Fruit fly (Drosophila melanogaster) whole organism, embryonic: ENCODE measurements around the gene CG33293.
A peak's percentile ranks its signal among the peaks of the same experiment; 100 is the strongest.

Experiments used
- Ada2b ChIP-seq: fragments of 200-800 bp; sonication (Bioruptor generic); IDR thresholded peaks from 2 replicates; pipeline ENCODE4 v1.3.6; 2022; ENCODE audit warnings: missing biosample characterization, missing genetic modification characterization
- Asciz ChIP-seq: fragments of 200-800 bp; sonication (Bioruptor generic); optimal IDR thresholded peaks from 2 replicates; lab custom pipeline; 2017; ENCODE audit warnings: missing biosample characterization, mild to moderate bottlenecking, missing genetic modification characterization, missing genetic modification reagents
- Awh ChIP-seq: fragments of 200-800 bp; sonication (Bioruptor generic); IDR thresholded peaks from 2 replicates; pipeline ENCODE4, ENCODE4 v1.3.6; 2022; ENCODE audit warnings: missing biosample characterization, missing genetic modification characterization
- C15 ChIP-seq: fragments of 200-800 bp; sonication (Bioruptor generic); IDR thresholded peaks from 3 replicates; pipeline ENCODE4 v1.3.6; 2022; ENCODE audit warnings: missing biosample characterization, missing genetic modification characterization
- CG10565 ChIP-seq: fragments of 200-800 bp; sonication (Bioruptor generic); optimal IDR thresholded peaks from 3 replicates; lab custom pipeline; 2016; ENCODE audit warnings: missing biosample characterization, mild to moderate bottlenecking, missing genetic modification characterization
- CG10959 ChIP-seq: fragments of 200-800 bp; sonication (Bioruptor generic); IDR thresholded peaks from 2 replicates; pipeline ENCODE4 v1.3.6; 2022; ENCODE audit warnings: missing biosample characterization, missing genetic modification characterization
- CG11695 ChIP-seq: fragments of 200-800 bp; sonication (Bioruptor generic); IDR thresholded peaks from 3 replicates; pipeline ENCODE4 v1.3.6; 2022; ENCODE audit warnings: missing biosample characterization, missing genetic modification characterization
- CG12104 ChIP-seq: fragments of 200-800 bp; sonication (Bioruptor generic); optimal IDR thresholded peaks from 3 replicates; lab custom pipeline; 2016; ENCODE audit warnings: missing biosample characterization, missing genetic modification characterization
- CG12659 ChIP-seq: fragments of 200-800 bp; sonication (Bioruptor generic); optimal IDR thresholded peaks from 3 replicates; lab custom pipeline; 2017; ENCODE audit warnings: mild to moderate bottlenecking, missing biosample characterization, missing genetic modification reagents, missing genetic modification characterization
- CG14014 ChIP-seq: fragments of 200-800 bp; sonication (Bioruptor generic); IDR thresholded peaks from 2 replicates; pipeline ENCODE4 v1.3.6; 2022; ENCODE audit warnings: missing biosample characterization, missing genetic modification characterization
- CG17328 ChIP-seq: fragments of 200-800 bp; sonication (Bioruptor generic); IDR thresholded peaks from 2 replicates; pipeline ENCODE4 v1.3.6; 2022; ENCODE audit warnings: missing biosample characterization, missing genetic modification characterization
- CG2116 ChIP-seq: fragments of 200-800 bp; sonication (Bioruptor generic); optimal IDR thresholded peaks from 3 replicates; lab custom pipeline; 2018; ENCODE audit warnings: missing biosample characterization, mild to moderate bottlenecking, missing genetic modification characterization
- CG31441 ChIP-seq: fragments of 200-800 bp; sonication (Bioruptor generic); IDR thresholded peaks from 2 replicates; pipeline ENCODE4 v1.3.6; 2022; ENCODE audit warnings: missing biosample characterization, missing genetic modification characterization
- CG3163 ChIP-seq: fragments of 200-800 bp; sonication (Bioruptor generic); optimal IDR thresholded peaks from 3 replicates; lab custom pipeline; 2016; ENCODE audit warnings: missing biosample characterization, missing genetic modification characterization
- CG3838 ChIP-seq: fragments of 200-800 bp; sonication (Bioruptor generic); optimal IDR thresholded peaks from 3 replicates; lab custom pipeline; 2016; ENCODE audit warnings: missing biosample characterization, missing genetic modification characterization
- CG3847 ChIP-seq: fragments of 200-800 bp; sonication (Bioruptor generic); IDR thresholded peaks from 2 replicates; pipeline ENCODE4 v1.3.6; 2022; ENCODE audit warnings: missing biosample characterization, missing genetic modification characterization
- CG5180 ChIP-seq: fragments of 200-800 bp; sonication (Bioruptor generic); optimal IDR thresholded peaks from 3 replicates; lab custom pipeline; 2017; ENCODE audit warnings: missing biosample characterization, missing genetic modification characterization, mild to moderate bottlenecking, moderate library complexity, missing genetic modification reagents
- CG6791 ChIP-seq: fragments of 200-800 bp; sonication (Bioruptor generic); IDR thresholded peaks from 3 replicates; pipeline ENCODE4 v1.3.6; 2022; ENCODE audit warnings: missing biosample characterization, missing genetic modification characterization; ENCODE audit not compliant: partially characterized antibody
- CG7987 ChIP-seq: fragments of 200-800 bp; sonication (Bioruptor generic); optimal IDR thresholded peaks from 2 replicates; lab custom pipeline; 2018; ENCODE audit warnings: missing biosample characterization, mild to moderate bottlenecking, missing genetic modification characterization, moderate library complexity
- CG8290 ChIP-seq, 3 experiments: fragments of 200-800 bp; sonication (Bioruptor generic); optimal IDR thresholded peaks; 2 replicates each; lab custom pipeline; 2016 to 2019; ENCODE audit warnings: missing biosample characterization in 3 of 3, missing genetic modification characterization in 3 of 3, mild to moderate bottlenecking in 2 of 3, moderate library complexity in 1 of 3
- CG9797 ChIP-seq: fragments of 200-800 bp; sonication (Bioruptor generic); optimal IDR thresholded peaks from 3 replicates; lab custom pipeline; 2018; ENCODE audit warnings: missing biosample characterization, mild to moderate bottlenecking, missing genetic modification characterization
- CkIIα-i1 ChIP-seq: fragments of 200-800 bp; sonication (Bioruptor generic); IDR thresholded peaks from 2 replicates; pipeline ENCODE4 v1.3.6; 2022; ENCODE audit warnings: missing biosample characterization, missing genetic modification characterization
- Drgx ChIP-seq: fragments of 200-800 bp; sonication (Bioruptor generic); IDR thresholded peaks from 2 replicates; pipeline ENCODE4 v1.3.6; 2022; ENCODE audit warnings: missing biosample characterization, missing genetic modification characterization
- Ets65A ChIP-seq: fragments of 200-800 bp; sonication (Bioruptor generic); peaks from one replicate; lab custom pipeline; 2016; ENCODE audit warnings: missing biosample characterization, missing genetic modification characterization
- Ets97D ChIP-seq: fragments of 200-800 bp; sonication (Bioruptor generic); optimal IDR thresholded peaks from 3 replicates; lab custom pipeline; 2016; ENCODE audit warnings: missing biosample characterization, missing genetic modification characterization
- Fer3 ChIP-seq: fragments of 200-800 bp; sonication (Bioruptor generic); optimal IDR thresholded peaks from 2 replicates; lab custom pipeline; 2018; ENCODE audit warnings: missing biosample characterization, mild to moderate bottlenecking, missing genetic modification characterization, moderate library complexity
- GATAe ChIP-seq: fragments of 200-800 bp; sonication (Bioruptor generic); conservative IDR thresholded peaks from 2 replicates; pipeline ENCODE4 v1.3.6; 2022; ENCODE audit warnings: missing biosample characterization, missing genetic modification characterization
- MBD-R2 ChIP-seq: fragments of 200-800 bp; sonication (Bioruptor generic); IDR thresholded peaks from 2 replicates; pipeline ENCODE4 v1.3.6; 2022; ENCODE audit warnings: missing biosample characterization, missing genetic modification characterization
- Mes4 ChIP-seq: fragments of 200-800 bp; sonication (Bioruptor generic); optimal IDR thresholded peaks from 2 replicates; lab custom pipeline; 2016; ENCODE audit warnings: missing biosample characterization, missing genetic modification characterization
- Nf-YC ChIP-seq: fragments of 200-800 bp; optimal IDR thresholded peaks from 3 replicates; lab custom pipeline; 2019; ENCODE audit warnings: missing biosample characterization, mild to moderate bottlenecking, missing genetic modification characterization, moderate library complexity
- Opbp ChIP-seq: fragments of 200-800 bp; sonication (Bioruptor generic); IDR thresholded peaks from 3 replicates; pipeline ENCODE4 v1.3.6; 2022; ENCODE audit warnings: missing biosample characterization, missing genetic modification characterization; ENCODE audit not compliant: partially characterized antibody
- Sin3A ChIP-seq: fragments of >200 bp; optimal IDR thresholded peaks from 2 replicates; lab custom pipeline; 2018
- Xrp1 ChIP-seq: fragments of 200-800 bp; sonication (Bioruptor generic); IDR thresholded peaks from 2 replicates; pipeline ENCODE4 v1.3.6; 2022; ENCODE audit warnings: missing biosample characterization, missing genetic modification characterization
- ase ChIP-seq: fragments of 200-800 bp; sonication (Bioruptor generic); IDR thresholded peaks from 3 replicates; pipeline ENCODE4 v1.3.6; 2022; ENCODE audit warnings: missing biosample characterization, missing genetic modification characterization
- cas ChIP-seq: fragments of 200-800 bp; sonication (Bioruptor generic); IDR thresholded peaks from 2 replicates; pipeline ENCODE4 v1.3.6; 2022; ENCODE audit warnings: missing biosample characterization, missing genetic modification characterization
- cwo ChIP-seq: fragments of 200-800 bp; sonication (Bioruptor generic); optimal IDR thresholded peaks from 3 replicates; lab custom pipeline; 2017; ENCODE audit warnings: missing biosample characterization, missing genetic modification characterization, mild to moderate bottlenecking, moderate library complexity, missing genetic modification reagents
- dpn ChIP-seq, 2 experiments: fragments of 200-800 bp; sonication (Bioruptor generic); optimal IDR thresholded peaks; 3 replicates each; lab custom pipeline; 2016; ENCODE audit warnings: missing biosample characterization in 2 of 2, missing genetic modification characterization in 2 of 2
- ems ChIP-seq: fragments of 200-800 bp; sonication (Bioruptor generic); optimal IDR thresholded peaks from 3 replicates; lab custom pipeline; 2016; ENCODE audit warnings: missing biosample characterization, missing genetic modification characterization
- en ChIP-seq: fragments of 200-800 bp; sonication (Bioruptor generic); optimal IDR thresholded peaks from 2 replicates; lab custom pipeline; 2016; ENCODE audit warnings: missing biosample characterization, missing genetic modification characterization
- fd64A ChIP-seq: fragments of 200-800 bp; sonication (Bioruptor generic); optimal IDR thresholded peaks from 3 replicates; lab custom pipeline; 2018; ENCODE audit warnings: missing biosample characterization, mild to moderate bottlenecking, missing genetic modification characterization
- gem ChIP-seq: fragments of 200-800 bp; sonication (Bioruptor generic); optimal IDR thresholded peaks from 2 replicates; lab custom pipeline; 2019; ENCODE audit warnings: missing biosample characterization, mild to moderate bottlenecking, missing genetic modification characterization, moderate library complexity
- grn ChIP-seq: fragments of 200-800 bp; sonication (Bioruptor generic); optimal IDR thresholded peaks from 3 replicates; lab custom pipeline; 2017; ENCODE audit warnings: missing biosample characterization, missing genetic modification characterization
- hb ChIP-seq: fragments of 200-800 bp; sonication (Bioruptor generic); IDR thresholded peaks from 3 replicates; pipeline ENCODE4 v1.3.6; 2022; ENCODE audit warnings: missing biosample characterization, missing genetic modification characterization; ENCODE audit not compliant: partially characterized antibody
- hbn ChIP-seq: fragments of 200-800 bp; sonication (Bioruptor generic); IDR thresholded peaks from 2 replicates; pipeline ENCODE4 v1.3.6; 2022; ENCODE audit warnings: missing biosample characterization, missing genetic modification characterization; ENCODE audit not compliant: partially characterized antibody
- lbe ChIP-seq: fragments of 200-800 bp; sonication (Bioruptor generic); optimal IDR thresholded peaks from 2 replicates; lab custom pipeline; 2016; ENCODE audit warnings: missing biosample characterization, mild to moderate bottlenecking, missing genetic modification characterization
- pb ChIP-seq: fragments of 200-800 bp; sonication (Bioruptor generic); optimal IDR thresholded peaks from 3 replicates; lab custom pipeline; 2016; ENCODE audit warnings: missing biosample characterization, missing genetic modification characterization
- peb ChIP-seq: fragments of 200-800 bp; sonication (Bioruptor generic); IDR thresholded peaks from 2 replicates; pipeline ENCODE4 v1.3.6; 2022; ENCODE audit warnings: missing biosample characterization, missing genetic modification characterization
- pum ChIP-seq: fragments of 200-800 bp; sonication (Bioruptor generic); optimal IDR thresholded peaks from 2 replicates; lab custom pipeline; 2016; ENCODE audit warnings: missing biosample characterization, missing genetic modification characterization
- run ChIP-seq: fragments of 200-800 bp; sonication (Bioruptor generic); optimal IDR thresholded peaks from 3 replicates; lab custom pipeline; 2018; ENCODE audit warnings: missing biosample characterization, mild to moderate bottlenecking, missing genetic modification characterization
- sens ChIP-seq: fragments of 200-800 bp; sonication (Bioruptor generic); peaks from one replicate; lab custom pipeline; 2016; ENCODE audit warnings: missing biosample characterization, missing genetic modification characterization
- wdn ChIP-seq: fragments of 200-800 bp; sonication (Bioruptor generic); IDR thresholded peaks from 2 replicates; pipeline ENCODE4 v1.3.6; 2022; ENCODE audit warnings: missing biosample characterization, missing genetic modification characterization
- zfh2 ChIP-seq: fragments of 200-800 bp; sonication (Bioruptor generic); optimal IDR thresholded peaks from 2 replicates; lab custom pipeline; 2016; ENCODE audit warnings: missing biosample characterization, missing genetic modification characterization

The CG33293 gene

DNA sequence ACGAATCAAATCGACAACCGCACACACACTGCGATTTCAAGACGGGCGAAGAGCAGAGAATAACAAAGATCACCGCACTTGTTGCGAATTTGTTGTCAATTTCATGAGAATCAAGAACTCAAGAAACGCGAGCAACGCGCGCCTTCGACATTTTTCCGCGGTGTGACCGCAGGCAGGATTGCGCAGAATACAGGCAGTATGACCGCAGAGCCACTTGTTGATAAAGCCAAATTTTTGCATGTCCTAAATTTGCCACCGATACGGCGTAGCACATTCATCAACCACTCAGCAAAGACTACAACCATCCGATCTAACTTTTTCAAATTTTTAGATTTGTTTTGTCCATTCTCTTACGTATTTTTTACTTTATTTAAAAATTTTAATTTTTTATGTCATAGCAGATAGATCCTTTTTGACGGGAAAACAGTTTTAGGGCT, 23.2 kb downstream of the CG33293 start, which contains the start of gene cno (continued):
- TF ChIP-seq Opbp (GFP tag; lab: Robert Waterston, UW) (peak; percentile 46; the same call in 1 of the 3 replicates), CG10959 (no peak), CG11695 (no peak), CG3838 (GFP tag; lab: Kevin White, UChicago) (no peak), Ets97D (GFP tag; lab: Kevin White, UChicago) (peak; percentile 65), CG17328 (GFP tag; lab: Robert Waterston, UW) (0 out of 2 replicates have a peak, but pooled peaks have one; percentile 26), wdn (GFP tag; lab: Robert Waterston, UW) (no peak), Mes4 (no peak), CG3163 (GFP tag; lab: Kevin White, UChicago) (peak; percentile 7), CG2116 (GFP tag; lab: Kevin White, UChicago) (peak; percentile 47), CG6791 (0 out of 3 replicates have a peak, but pooled peaks have one; percentile 39), CG8290 (GFP tag; optimal IDR thresholded peaks at IDR 0.05; lab: Kevin White, UChicago) (peak; percentile 33), CG8290 (tag; optimal IDR thresholded peaks at IDR 0.05; lab: Kevin White, UChicago) (peak in 1 of 2 experiments; percentile 70), peb (GFP tag; lab: Robert Waterston, UW) (no peak), fd64A (GFP tag; lab: Kevin White, UChicago) (peak; percentile 28), cas (GFP tag; lab: Robert Waterston, UW) (no peak), ems (peak; percentile 28), gem (no peak), CkIIα-i1 (GFP tag; lab: Robert Waterston, UW) (no peak), GATAe (no peak), Nf-YC (tag; lab: Kevin White, UChicago) (peak; percentile 24), en (GFP tag; lab: Kevin White, UChicago) (no peak), CG12659 (GFP tag; lab: Kevin White, UChicago) (peak; percentile 54), Asciz (no peak), Ets65A (GFP tag; lab: Kevin White, UChicago) (peak; percentile 91), Fer3 (tag; lab: Kevin White, UChicago) (no peak), hbn (peak; percentile 35; the same call in 1 of the 2 replicates), Drgx (no peak), MBD-R2 (GFP tag; lab: Robert Waterston, UW) (peak; percentile 36; the same call in 1 of the 2 replicates), hb (GFP tag; lab: Robert Waterston, UW) (no peak), CG9797 (GFP tag; lab: Kevin White, UChicago) (peak; percentile 99), Awh (no peak), CG5180 (GFP tag; lab: Kevin White, UChicago) (no peak), Sin3A (lab: Kevin White, UChicago) (peak; percentile 15), ase (GFP tag; lab: Robert Waterston, UW) (no peak), CG3847 (GFP tag; lab: Robert Waterston, UW) (no peak), sens (peak; percentile 87), pum (GFP tag; lab: Kevin White, UChicago) (no peak), Xrp1 (GFP tag; lab: Robert Waterston, UW) (no peak), CG10565 (GFP tag; lab: Kevin White, UChicago) (no peak), zfh2 (GFP tag; lab: Kevin White, UChicago) (no peak), Ada2b (GFP tag; lab: Robert Waterston, UW) (no peak), run (tag; lab: Kevin White, UChicago) (no peak), lbe (peak; percentile 24), CG12104 (GFP tag; lab: Kevin White, UChicago) (no peak), CG14014 (GFP tag; lab: Robert Waterston, UW) (no peak), C15 (GFP tag; lab: Robert Waterston, UW) (no peak), dpn (GFP tag; optimal IDR thresholded peaks at IDR 0.05; lab: Kevin White, UChicago) (peak in 1 of 2 experiments; percentile 18), CG7987 (GFP tag; lab: Kevin White, UChicago) (no peak), grn (GFP tag; lab: Kevin White, UChicago) (no peak), cwo (GFP tag; lab: Kevin White, UChicago) (no peak), pb (GFP tag; lab: Kevin White, UChicago) (no peak), CG31441 (no peak)
